Fruit fly (Drosophila melanogaster): ENCODE measurements around the gene aly.

The aly gene

dm6 chr3L:3070274-3071204 lies 44.2 kb upstream of the aly start, which contains the start of the genes CG32486 and PAN3 (continued):
- TF ChIP-seq pnt (GFP tag; optimal IDR thresholded peaks at IDR 0.05) = no peak
- TF ChIP-seq CG4730 (GFP tag; IDR thresholded peaks at IDR 0.05) = no peak
- TF ChIP-seq Camta (GFP tag; optimal IDR thresholded peaks at IDR 0.05) = peak; percentile 13
- TF ChIP-seq CG12071 (GFP tag; optimal IDR thresholded peaks at IDR 0.05) = peak; percentile 75
- TF ChIP-seq salm (tag; optimal IDR thresholded peaks at IDR 0.05) = peak; percentile 12
- peak; percentile 3 for TF ChIP-seq CG3065 (GFP tag; optimal IDR thresholded peaks at IDR 0.05)
- TF ChIP-seq nmo (GFP tag; optimal IDR thresholded peaks at IDR 0.05) = peak; percentile 83
- 0 out of 3 replicates have a peak, but pooled peaks have one; percentile 13 for TF ChIP-seq CG11456 (GFP tag; IDR thresholded peaks at IDR 0.05)
- TF ChIP-seq corto (GFP tag; optimal IDR thresholded peaks at IDR 0.05) = peak; percentile 2
- peak; percentile 77 for TF ChIP-seq Fer1 (GFP tag; optimal IDR thresholded peaks at IDR 0.05)
- no peak for TF ChIP-seq Atf-2 (GFP tag; optimal IDR thresholded peaks at IDR 0.05)
- peak; percentile 18; the same call in 1 of the 2 replicates for TF ChIP-seq cas (GFP tag; IDR thresholded peaks at IDR 0.05)
- TF ChIP-seq MBD-R2 (GFP tag; IDR thresholded peaks at IDR 0.05) = 0 out of 2 replicates have a peak, but pooled peaks have one; percentile 23
- no peak for TF ChIP-seq jumu (GFP tag; optimal IDR thresholded peaks at IDR 0.05)
- TF ChIP-seq Tbp (GFP tag; optimal IDR thresholded peaks at IDR 0.05) = no peak
- no peak for TF ChIP-seq Mad (GFP tag; optimal IDR thresholded peaks at IDR 0.05)
- no peak for TF ChIP-seq pan (optimal IDR thresholded peaks at IDR 0.05)
- no peak for TF ChIP-seq pan (GFP tag; optimal IDR thresholded peaks at IDR 0.05 in 1 of 2, IDR thresholded peaks at IDR 0.05 in 1 of 2)
- TF ChIP-seq CG4854 (GFP tag; optimal IDR thresholded peaks at IDR 0.05) = no peak
- TF ChIP-seq knrl (GFP tag; IDR thresholded peaks at IDR 0.05; ENCODE audit: partially characterized antibody) = peak; percentile 86
- peak; percentile 6 for TF ChIP-seq CG8944 (GFP tag; optimal IDR thresholded peaks at IDR 0.05)
- TF ChIP-seq Stat92E (GFP tag; optimal IDR thresholded peaks at IDR 0.05) = peak in 1 of 3 experiments; percentile 62
- TF ChIP-seq Nf-YA (GFP tag; IDR thresholded peaks at IDR 0.05) = no peak
- TF ChIP-seq CG8765 (GFP tag; IDR thresholded peaks at IDR 0.05) = no peak; the same call in 1 of the 2 replicates
- TF ChIP-seq ATbp (GFP tag; optimal IDR thresholded peaks at IDR 0.05) = peak; percentile 21
- TF ChIP-seq CG42726 (GFP tag; IDR thresholded peaks at IDR 0.05; ENCODE audit: partially characterized antibody) = peak; percentile 86
- peak; percentile 84 for TF ChIP-seq abd-A (tag; optimal IDR thresholded peaks at IDR 0.05)
- TF ChIP-seq NfI (GFP tag; optimal IDR thresholded peaks at IDR 0.05) = peak; percentile 45
- no peak for TF ChIP-seq CG43689 (GFP tag; IDR thresholded peaks at IDR 0.05)
- peak; percentile 31 to 49 for TF ChIP-seq Trl (optimal IDR thresholded peaks at IDR 0.05)
- TF ChIP-seq Trl (GFP tag; optimal IDR thresholded peaks at IDR 0.05) = peak; percentile 63
- peak; percentile 51 for TF ChIP-seq CG10147 (GFP tag; optimal IDR thresholded peaks at IDR 0.05)
- peak; percentile 5 for TF ChIP-seq CG12744 (GFP tag; optimal IDR thresholded peaks at IDR 0.05)
- TF ChIP-seq Doc3 (GFP tag; IDR thresholded peaks at IDR 0.05; ENCODE audit: partially characterized antibody) = peak; percentile 64
- TF ChIP-seq CG13296 (GFP tag; optimal IDR thresholded peaks at IDR 0.05) = peak; percentile 37
- peak; percentile 38 for TF ChIP-seq CG2120 (GFP tag; optimal IDR thresholded peaks at IDR 0.05)
- no peak for TF ChIP-seq D19A (tag; optimal IDR thresholded peaks at IDR 0.05)
- no peak for TF ChIP-seq Hmx (GFP tag; optimal IDR thresholded peaks at IDR 0.05)
- TF ChIP-seq Gug (GFP tag; IDR thresholded peaks at IDR 0.05) = peak; percentile 27; the same call in 1 of the 4 replicates
- no peak for TF ChIP-seq en (GFP tag; optimal IDR thresholded peaks at IDR 0.05)
- peak; percentile 42 for TF ChIP-seq lilli (GFP tag; optimal IDR thresholded peaks at IDR 0.05)
- no peak; the same call in 2 of the 3 replicates for TF ChIP-seq CG11695 (GFP tag; IDR thresholded peaks at IDR 0.05)
- TF ChIP-seq tna (GFP tag; IDR thresholded peaks at IDR 0.05; ENCODE audit: partially characterized antibody) = peak; percentile 56
- TF ChIP-seq CG14014 (GFP tag; IDR thresholded peaks at IDR 0.05) = no peak
- TF ChIP-seq Kr (GFP tag; optimal IDR thresholded peaks at IDR 0.05) = no peak
- TF ChIP-seq CTCF (GFP tag; optimal IDR thresholded peaks at IDR 0.05) = no peak
- peak; percentile 64 for TF ChIP-seq pfk (GFP tag; optimal IDR thresholded peaks at IDR 0.05)
- TF ChIP-seq Chrac-16 (GFP tag; optimal IDR thresholded peaks at IDR 0.05) = no peak
- TF ChIP-seq CG3163 (GFP tag; optimal IDR thresholded peaks at IDR 0.05) = peak; percentile 68

Measured in whole organism, embryonic.